Worm (Caenorhabditis elegans) whole organism, L4 larva: ENCODE results near the gene F49E12.12.

ENCODE experiments used
- mdl-1 ChIP-seq, 2 experiments: fragments of 150-350 bp in 1 of 2; sonication (generic microtip) in 1 of 2; optimal IDR thresholded peaks; 2 replicates each; lab custom pipeline; 2014 to 2017; ENCODE audit warnings: missing biosample characterization in 2 of 2, missing genetic modification characterization in 2 of 2
- unc-62 ChIP-seq, 3 experiments: fragments of 150-350 bp in 1 of 3; sonication (generic microtip); optimal IDR thresholded peaks in 2 of 3; peaks in 1 of 3; 1 replicate in 1 of 3; 2 replicates in 2 of 3; lab custom pipeline; 2014 to 2017; ENCODE audit warnings: missing biosample characterization in 3 of 3, missing genetic modification characterization in 3 of 3, missing genetic modification reagents in 3 of 3, missing genotype in 1 of 3

ce11 chrII:8415462-8416037, 34.3 kb downstream of the F49E12.12 start:
- TF ChIP-seq mdl-1 (tag; optimal IDR thresholded peaks at IDR 0.05; lab: Kevin White, UChicago) (no peak), unc-62 (GFP tag; optimal IDR thresholded peaks at IDR 0.05 in 1 of 2; lab: Kevin White, UChicago) (peak in 1 of 2 experiments; percentile 5), unc-62 (tag; optimal IDR thresholded peaks at IDR 0.05; lab: Kevin White, UChicago) (no peak)
